Worm (Caenorhabditis elegans): ENCODE results near the gene D1046.2.

The D1046.2 gene

ce11 chrIV:8925990-8926389, at the start of gene D1046.2, which contains the start of gene cfim-2:
Gene D1046.2, minus strand, starts transcription at chrIV:8926067.
Gene cfim-2, plus strand, starts transcription at chrIV:8926324.
- TF ChIP-seq nhr-67 (tag; optimal IDR thresholded peaks at IDR 0.05) (no peak), ZK546.5 (tag; optimal IDR thresholded peaks at IDR 0.05) (no peak), jun-1 (tag; optimal IDR thresholded peaks at IDR 0.05) (no peak), daf-12 (tag; optimal IDR thresholded peaks at IDR 0.05) (no peak), lin-15B (tag; optimal IDR thresholded peaks at IDR 0.05) (peak; percentile 28), elt-1 (tag; optimal IDR thresholded peaks at IDR 0.05) (no peak), nhr-12 (tag; optimal IDR thresholded peaks at IDR 0.05) (no peak), ama-1 (optimal IDR thresholded peaks at IDR 0.05) (no peak), ceh-9 (tag; optimal IDR thresholded peaks at IDR 0.05) (no peak), nhr-43 (tag; optimal IDR thresholded peaks at IDR 0.05; ENCODE audit: poor library complexity, severe bottlenecking) (no peak), unc-39 (tag; optimal IDR thresholded peaks at IDR 0.05) (no peak), ceh-16 (tag; optimal IDR thresholded peaks at IDR 0.05) (no peak), egl-27 (tag; optimal IDR thresholded peaks at IDR 0.05) (no peak), nhr-23 (tag; optimal IDR thresholded peaks at IDR 0.05) (peak; percentile 38), nhr-28 (tag; optimal IDR thresholded peaks at IDR 0.05) (no peak), tbx-2 (tag; optimal IDR thresholded peaks at IDR 0.05) (no peak), pqm-1 (tag; optimal IDR thresholded peaks at IDR 0.05) (no peak), sea-2 (GFP tag; optimal IDR thresholded peaks at IDR 0.05) (no peak), eor-1 (tag; optimal IDR thresholded peaks at IDR 0.05) (no peak), skn-1 (tag; optimal IDR thresholded peaks at IDR 0.05) (no peak), snpc-4 (tag; optimal IDR thresholded peaks at IDR 0.05) (no peak), R02D3.7 (tag; optimal IDR thresholded peaks at IDR 0.05) (peak; percentile 12), ztf-4 (tag; optimal IDR thresholded peaks at IDR 0.05) (no peak), elt-3 (tag; optimal IDR thresholded peaks at IDR 0.05) (no peak), unc-62 (GFP tag; optimal IDR thresholded peaks at IDR 0.05) (no peak), fos-1 (tag; optimal IDR thresholded peaks at IDR 0.05) (no peak), nfya-1 (tag; optimal IDR thresholded peaks at IDR 0.05; ENCODE audit: insufficient read depth) (peak; percentile 42), hmg-11 (tag; optimal IDR thresholded peaks at IDR 0.05) (no peak), ceh-28 (tag; optimal IDR thresholded peaks at IDR 0.05) (no peak), aly-2 (tag; optimal IDR thresholded peaks at IDR 0.05) (no peak), mdl-1 (tag; optimal IDR thresholded peaks at IDR 0.05) (no peak), ztf-11 (tag; optimal IDR thresholded peaks at IDR 0.05) (no peak), nhr-25 (tag; optimal IDR thresholded peaks at IDR 0.05) (no peak), elt-2 (tag; optimal IDR thresholded peaks at IDR 0.05) (no peak), lin-39 (tag; optimal IDR thresholded peaks at IDR 0.05) (no peak), pha-4 (tag; optimal IDR thresholded peaks at IDR 0.05) (peak; percentile 44)

DNA sequence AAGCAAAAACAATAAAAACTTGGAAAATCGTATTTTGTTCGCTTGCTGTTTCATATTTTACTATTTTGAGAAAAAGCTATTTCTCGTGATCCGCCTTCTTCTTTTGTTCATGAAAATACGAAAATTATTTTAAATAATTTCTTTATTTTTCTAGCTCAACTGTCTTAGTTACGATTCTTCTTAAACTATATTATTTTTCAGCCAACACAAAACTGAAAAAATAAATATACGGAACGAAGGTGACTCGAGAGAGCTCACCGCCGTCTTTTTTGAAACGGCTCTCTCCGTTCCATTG, 49.4 kb upstream of the D1046.2 start, which contains the start of gene pdzd-8:
Gene pdzd-8, plus strand, starts transcription at position 196 of the 295 bp plus-strand sequence.
- no peak for TF ChIP-seq egl-27 (tag; optimal IDR thresholded peaks at IDR 0.05)
- no peak for TF ChIP-seq nhr-237 (tag; optimal IDR thresholded peaks at IDR 0.05)
- no peak for TF ChIP-seq daf-12 (tag; optimal IDR thresholded peaks at IDR 0.05)
- no peak for TF ChIP-seq nhr-28 (tag; optimal IDR thresholded peaks at IDR 0.05)
- TF ChIP-seq nhr-76 (tag; optimal IDR thresholded peaks at IDR 0.05), result no peak
- TF ChIP-seq unc-62 (GFP tag; optimal IDR thresholded peaks at IDR 0.05), result no peak
- TF ChIP-seq nhr-25 (tag; optimal IDR thresholded peaks at IDR 0.05), result no peak
- no peak for TF ChIP-seq unc-39 (tag; optimal IDR thresholded peaks at IDR 0.05)
- no peak for TF ChIP-seq lsy-12 (tag; optimal IDR thresholded peaks at IDR 0.05)
- no peak for TF ChIP-seq egl-5 (tag; optimal IDR thresholded peaks at IDR 0.05)
- no peak for TF ChIP-seq sea-2 (GFP tag; optimal IDR thresholded peaks at IDR 0.05)
- TF ChIP-seq fos-1 (tag; optimal IDR thresholded peaks at IDR 0.05), result no peak
- no peak for TF ChIP-seq snpc-4 (tag; optimal IDR thresholded peaks at IDR 0.05)
- TF ChIP-seq fkh-2 (tag; optimal IDR thresholded peaks at IDR 0.05), result no peak
- no peak for TF ChIP-seq ztf-4 (tag; optimal IDR thresholded peaks at IDR 0.05)
- TF ChIP-seq nhr-67 (tag; optimal IDR thresholded peaks at IDR 0.05), result no peak
- TF ChIP-seq ceh-16 (tag; optimal IDR thresholded peaks at IDR 0.05), result no peak
- TF ChIP-seq ceh-9 (tag; optimal IDR thresholded peaks at IDR 0.05), result no peak
